Worm (Caenorhabditis elegans) whole organism, L2 larva: ENCODE results near the gene R12C12.7.

Source experiments
- C34F6.9 ChIP-seq: fragments of 150-350 bp; optimal IDR thresholded peaks from 2 replicates; lab custom pipeline; 2014; ENCODE audit warnings: missing biosample characterization, missing genetic modification characterization
- F13H6.1 ChIP-seq: sonication (generic microtip); optimal IDR thresholded peaks from 2 replicates; lab custom pipeline; 2016; ENCODE audit warnings: missing genetic modification characterization, missing compliant biosample characterization
- ZK546.5 ChIP-seq: sonication (generic microtip); optimal IDR thresholded peaks from 2 replicates; lab custom pipeline; 2017; ENCODE audit warnings: missing biosample characterization, missing genetic modification characterization
- alr-1 ChIP-seq: fragments of 150-350 bp; optimal IDR thresholded peaks from 2 replicates; lab custom pipeline; 2014; ENCODE audit warnings: missing biosample characterization, missing genetic modification characterization
- ama-1 ChIP-seq: fragments of 150-350 bp; optimal IDR thresholded peaks from 2 replicates; lab custom pipeline; 2018; ENCODE audit warnings: inconsistent platforms
- ceh-16 ChIP-seq: fragments of 150-350 bp; optimal IDR thresholded peaks from 2 replicates; lab custom pipeline; 2014; ENCODE audit warnings: missing biosample characterization, missing genetic modification characterization
- crh-2 ChIP-seq: sonication (generic microtip); optimal IDR thresholded peaks from 2 replicates; lab custom pipeline; 2017; ENCODE audit warnings: missing biosample characterization, missing genetic modification characterization
- egl-27 ChIP-seq: sonication (generic microtip); optimal IDR thresholded peaks from 3 replicates; lab custom pipeline; 2017; ENCODE audit warnings: missing biosample characterization, missing genetic modification reagents, missing genetic modification characterization
- elt-3 ChIP-seq: sonication (generic microtip); optimal IDR thresholded peaks from 2 replicates; lab custom pipeline; 2017; ENCODE audit warnings: missing biosample characterization, missing genetic modification characterization
- fos-1 ChIP-seq: fragments of 150-350 bp; optimal IDR thresholded peaks from 2 replicates; lab custom pipeline; 2014; ENCODE audit warnings: missing biosample characterization, missing genetic modification characterization
- gmeb-1 ChIP-seq: fragments of 150-350 bp; optimal IDR thresholded peaks from 2 replicates; lab custom pipeline; 2014; ENCODE audit warnings: missing biosample characterization, missing genetic modification characterization
- lin-13 ChIP-seq: fragments of 150-350 bp; optimal IDR thresholded peaks from 2 replicates; lab custom pipeline; 2014; ENCODE audit warnings: missing biosample characterization, missing genetic modification reagents, missing genetic modification characterization
- lin-39 ChIP-seq: fragments of 150-350 bp; optimal IDR thresholded peaks from 2 replicates; lab custom pipeline; 2014; ENCODE audit warnings: missing biosample characterization, missing genetic modification reagents, missing genetic modification characterization
- lsy-2 ChIP-seq, 2 experiments: fragments of 150-350 bp in 1 of 2; sonication (generic microtip) in 1 of 2; optimal IDR thresholded peaks; 2 replicates each; lab custom pipeline; 2014 to 2017; ENCODE audit warnings: missing biosample characterization in 2 of 2, missing genetic modification characterization in 2 of 2
- mab-5 ChIP-seq: fragments of 150-350 bp; optimal IDR thresholded peaks from 2 replicates; lab custom pipeline; 2014; ENCODE audit warnings: missing biosample characterization, missing genetic modification characterization
- mdl-1 ChIP-seq, 2 experiments: fragments of 150-350 bp in 1 of 2; sonication (generic microtip) in 1 of 2; optimal IDR thresholded peaks; 2 replicates each; lab custom pipeline; 2017; ENCODE audit warnings: missing biosample characterization in 2 of 2, missing genetic modification characterization in 2 of 2
- nhr-11 ChIP-seq: fragments of 150-350 bp; optimal IDR thresholded peaks from 2 replicates; lab custom pipeline; 2014; ENCODE audit warnings: missing biosample characterization, missing genetic modification characterization
- nhr-12 ChIP-seq: fragments of 150-350 bp; optimal IDR thresholded peaks from 2 replicates; lab custom pipeline; 2014; ENCODE audit warnings: missing biosample characterization, missing genetic modification characterization
- nhr-129 ChIP-seq: fragments of 150-350 bp; optimal IDR thresholded peaks from 2 replicates; lab custom pipeline; 2014; ENCODE audit warnings: missing biosample characterization, missing genetic modification characterization
- nhr-21 ChIP-seq: fragments of 150-350 bp; optimal IDR thresholded peaks from 2 replicates; lab custom pipeline; 2014; ENCODE audit warnings: missing biosample characterization, missing genetic modification characterization
- nhr-23 ChIP-seq: fragments of 150-350 bp; optimal IDR thresholded peaks from 2 replicates; lab custom pipeline; 2014; ENCODE audit warnings: missing biosample characterization, missing genetic modification reagents, missing genetic modification characterization
- nhr-25 ChIP-seq: fragments of 150-350 bp; sonication (generic microtip); optimal IDR thresholded peaks from 3 replicates; lab custom pipeline; 2014; ENCODE audit warnings: missing biosample characterization, missing genetic modification characterization
- nhr-6 ChIP-seq: fragments of 150-350 bp; optimal IDR thresholded peaks from 2 replicates; lab custom pipeline; 2014; ENCODE audit warnings: missing biosample characterization, missing genetic modification characterization
- nhr-77 ChIP-seq: fragments of 150-350 bp; optimal IDR thresholded peaks from 2 replicates; lab custom pipeline; 2014; ENCODE audit warnings: missing biosample characterization, missing genetic modification characterization
- peb-1 ChIP-seq: fragments of 150-350 bp; optimal IDR thresholded peaks from 2 replicates; lab custom pipeline; 2014; ENCODE audit warnings: missing biosample characterization, missing genetic modification characterization
- sem-4 ChIP-seq: fragments of 150-350 bp; optimal IDR thresholded peaks from 2 replicates; lab custom pipeline; 2014; ENCODE audit warnings: missing biosample characterization, missing genetic modification reagents, missing genetic modification characterization
- skn-1 ChIP-seq: sonication (generic microtip); optimal IDR thresholded peaks from 2 replicates; lab custom pipeline; 2017; ENCODE audit warnings: missing biosample characterization, missing genetic modification characterization
- sma-3 ChIP-seq: sonication (generic microtip); optimal IDR thresholded peaks from 2 replicates; lab custom pipeline; 2016; ENCODE audit warnings: missing genetic modification reagents, missing genetic modification characterization, missing compliant biosample characterization
- sma-9 ChIP-seq, 2 experiments: fragments of 150-350 bp in 1 of 2; sonication (generic microtip) in 1 of 2; optimal IDR thresholded peaks; 2 replicates each; lab custom pipeline; 2014 to 2016; ENCODE audit warnings: missing genetic modification characterization in 2 of 2, mild to moderate bottlenecking in 1 of 2, missing biosample characterization in 1 of 2, missing compliant biosample characterization in 1 of 2, missing genetic modification reagents in 1 of 2, moderate library complexity in 1 of 2
- snpc-4 ChIP-seq: fragments of 150-350 bp; optimal IDR thresholded peaks from 2 replicates; lab custom pipeline; 2014; ENCODE audit warnings: missing biosample characterization, missing genetic modification characterization
- unc-39 ChIP-seq: fragments of 150-350 bp; optimal IDR thresholded peaks from 2 replicates; lab custom pipeline; 2014; ENCODE audit warnings: missing biosample characterization, missing genetic modification characterization
- unc-55 ChIP-seq: fragments of 150-350 bp; sonication (generic microtip); optimal IDR thresholded peaks from 3 replicates; lab custom pipeline; 2014; ENCODE audit warnings: missing biosample characterization, missing genetic modification reagents, missing genetic modification characterization
- unc-62 ChIP-seq: fragments of 150-350 bp; optimal IDR thresholded peaks from 2 replicates; lab custom pipeline; 2014; ENCODE audit warnings: missing biosample characterization, missing genetic modification reagents, missing genetic modification characterization
- ztf-1 ChIP-seq: fragments of 200-800 bp; sonication (Bioruptor generic); conservative IDR thresholded peaks from 2 replicates; pipeline ENCODE4 v1.3.6; 2022; ENCODE audit warnings: missing genetic modification characterization, missing compliant biosample characterization
- ztf-11 ChIP-seq: sonication (generic microtip); optimal IDR thresholded peaks from 2 replicates; lab custom pipeline; 2017; ENCODE audit warnings: missing biosample characterization, missing genetic modification characterization
- ztf-4 ChIP-seq: fragments of 150-350 bp; optimal IDR thresholded peaks from 2 replicates; lab custom pipeline; 2014; ENCODE audit warnings: missing biosample characterization, missing genetic modification characterization

R12C12.7 gene

ce11 chrII:6026646-6027045 is 29.1 kb downstream of the R12C12.7 start:
- TF ChIP-seq nhr-23 (tag; lab: Kevin White, UChicago), result no peak
- no peak for TF ChIP-seq snpc-4
- peak; percentile 84 for TF ChIP-seq sma-9 (GFP tag; optimal IDR thresholded peaks at IDR 0.05; lab: Kevin White, UChicago)
- no peak for TF ChIP-seq sma-9 (tag; optimal IDR thresholded peaks at IDR 0.05; lab: Kevin White, UChicago)
- TF ChIP-seq unc-39 (tag; lab: Kevin White, UChicago), result no peak
- peak; percentile 99 for TF ChIP-seq fos-1 (tag; lab: Kevin White, UChicago)
- TF ChIP-seq ceh-16, result no peak
- no peak for TF ChIP-seq nhr-21 (tag; lab: Kevin White, UChicago)
- no peak for TF ChIP-seq mdl-1 (tag; optimal IDR thresholded peaks at IDR 0.05; lab: Kevin White, UChicago)
- no peak for TF ChIP-seq elt-3
- TF ChIP-seq gmeb-1 (tag; lab: Kevin White, UChicago), result peak; percentile 74
- TF ChIP-seq skn-1, result peak; percentile 89
- peak; percentile 13 for TF ChIP-seq egl-27 (tag; lab: Kevin White, UChicago)
- TF ChIP-seq lin-39 (tag; lab: Kevin White, UChicago), result no peak
- TF ChIP-seq ztf-4 (tag; lab: Kevin White, UChicago), result no peak
- peak; percentile 78 for TF ChIP-seq F13H6.1 (tag; lab: Kevin White, UChicago)
- no peak for TF ChIP-seq nhr-6 (tag; lab: Kevin White, UChicago)
- no peak for TF ChIP-seq ztf-1 (GFP tag; lab: Robert Waterston, UW)
- TF ChIP-seq nhr-77 (tag; lab: Kevin White, UChicago), result no peak
- TF ChIP-seq alr-1, result no peak
- TF ChIP-seq ZK546.5 (tag; lab: Kevin White, UChicago), result no peak
- TF ChIP-seq peb-1 (tag; lab: Kevin White, UChicago), result no peak
- peak; percentile 28 for TF ChIP-seq lin-13 (GFP tag; lab: Kevin White, UChicago)
- peak; percentile 86 for TF ChIP-seq crh-2 (tag; lab: Kevin White, UChicago)
- TF ChIP-seq nhr-11, result no peak
- no peak for TF ChIP-seq ztf-11 (tag; lab: Kevin White, UChicago)
- no peak for TF ChIP-seq mab-5
- no peak for TF ChIP-seq nhr-12 (tag; lab: Kevin White, UChicago)
- no peak for TF ChIP-seq nhr-25 (tag; lab: Kevin White, UChicago)
- peak; percentile 61 for TF ChIP-seq sma-3 (GFP tag; lab: Kevin White, UChicago)
- no peak for TF ChIP-seq unc-55 (GFP tag; lab: Kevin White, UChicago)
- no peak for TF ChIP-seq sem-4 (tag; lab: Kevin White, UChicago)
- TF ChIP-seq C34F6.9 (tag; lab: Kevin White, UChicago), result no peak
- peak in 1 of 2 experiments; percentile 56 for TF ChIP-seq lsy-2 (tag; optimal IDR thresholded peaks at IDR 0.05; lab: Kevin White, UChicago)

DNA sequence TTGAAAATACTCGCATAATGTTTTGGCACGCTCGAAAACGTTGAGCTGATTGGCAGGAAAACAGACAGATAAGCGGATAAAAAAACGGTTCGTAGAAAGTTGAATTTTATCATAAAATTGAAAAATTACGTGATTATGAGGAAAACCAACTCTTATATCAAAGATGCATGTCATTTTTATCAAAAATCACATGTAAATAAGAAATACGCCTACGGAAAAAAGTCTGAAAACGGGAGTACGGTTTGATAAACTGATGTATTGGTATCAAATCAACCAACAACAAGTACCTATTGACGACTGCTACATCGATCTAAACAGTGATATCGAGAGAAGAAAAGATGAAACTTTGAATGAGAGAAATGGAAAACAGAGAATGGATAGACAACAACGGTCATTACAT is 30.1 kb downstream of the R12C12.7 start:
- TF ChIP-seq fos-1 (tag; lab: Kevin White, UChicago) (peak; percentile 37), nhr-129 (tag; lab: Kevin White, UChicago) (peak; percentile 7), crh-2 (tag; lab: Kevin White, UChicago) (peak; percentile 16), unc-62 (no peak), F13H6.1 (tag; lab: Kevin White, UChicago) (peak; percentile 3)

DNA sequence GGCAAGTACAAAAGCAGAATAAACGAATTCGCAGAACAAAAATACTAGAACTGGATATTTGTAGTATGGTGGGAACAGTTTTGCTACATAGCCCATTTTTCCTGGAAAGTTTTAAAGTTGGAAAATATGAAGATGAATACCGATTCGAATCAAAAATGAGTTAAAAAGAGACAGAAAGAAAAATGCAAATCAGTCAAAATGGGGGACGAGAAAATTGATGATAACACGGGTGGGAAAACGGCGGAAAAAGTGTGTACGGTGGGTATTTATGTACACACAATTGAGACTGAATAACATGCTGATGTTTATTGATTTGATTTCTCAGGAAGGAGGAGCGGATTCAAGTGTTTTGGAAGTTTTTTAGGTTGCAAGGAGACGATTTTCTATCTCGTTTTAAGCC is 30.9 kb downstream of the R12C12.7 start, which contains the start of gene R12C12.9:
R12C12.9 (minus strand) TSS at position 101 of the 400 bp plus-strand sequence.
- TF ChIP-seq nhr-23 (tag; lab: Kevin White, UChicago) (no peak), gmeb-1 (tag; lab: Kevin White, UChicago) (no peak)

ce11 chrII:6022596-6022995 is 33.2 kb downstream of the R12C12.7 start:
- TF ChIP-seq lin-39 (tag; lab: Kevin White, UChicago) (no peak), F13H6.1 (tag; lab: Kevin White, UChicago) (no peak), peb-1 (tag; lab: Kevin White, UChicago) (no peak), ztf-1 (GFP tag; lab: Robert Waterston, UW) (no peak), ama-1 (lab: Kevin White, UChicago) (no peak), ceh-16 (no peak), unc-39 (tag; lab: Kevin White, UChicago) (no peak)
- TF ChIP-seq, all 48 proteins: peak for 0
